Worm (Caenorhabditis elegans) whole organism, mixed stage, embryonic: ENCODE measurements around the gene nas-21.

Source experiments
- elt-1 ChIP-seq: sonication (generic microtip); optimal IDR thresholded peaks from 2 replicates; lab custom pipeline; 2017; ENCODE audit warnings: missing genetic modification characterization, mild to moderate bottlenecking, missing compliant biosample characterization, antibody characterized with exemption, moderate library complexity, borderline replicate concordance; ENCODE audit not compliant: insufficient read depth
- mep-1 ChIP-seq: fragments of 150-350 bp; optimal IDR thresholded peaks from 2 replicates; lab custom pipeline; 2017; ENCODE audit warnings: missing biosample characterization, missing genetic modification reagents, missing genetic modification characterization, inconsistent platforms
- nhr-12 ChIP-seq: fragments of 150-350 bp; optimal IDR thresholded peaks from 2 replicates; lab custom pipeline; 2014; ENCODE audit warnings: missing biosample characterization, missing genetic modification characterization
- nhr-2 ChIP-seq: fragments of 150-350 bp; optimal IDR thresholded peaks from 2 replicates; lab custom pipeline; 2014; ENCODE audit warnings: missing biosample characterization, missing genetic modification characterization
- nhr-237 ChIP-seq: fragments of 150-350 bp; optimal IDR thresholded peaks from 2 replicates; lab custom pipeline; 2014; ENCODE audit warnings: missing biosample characterization, missing genetic modification characterization
- nhr-76 ChIP-seq: sonication (generic microtip); optimal IDR thresholded peaks from 2 replicates; lab custom pipeline; 2017; ENCODE audit warnings: missing biosample characterization, missing genetic modification characterization
- pha-4 ChIP-seq: fragments of 150-350 bp; optimal IDR thresholded peaks from 2 replicates; lab custom pipeline; 2018; ENCODE audit warnings: missing biosample characterization, missing genetic modification reagents, missing genetic modification characterization
- snpc-4 ChIP-seq: fragments of 150-350 bp; optimal IDR thresholded peaks from 2 replicates; lab custom pipeline; 2014; ENCODE audit warnings: missing biosample characterization, missing genetic modification characterization
- unc-62 ChIP-seq: fragments of 150-350 bp; optimal IDR thresholded peaks from 2 replicates; lab custom pipeline; 2014; ENCODE audit warnings: missing biosample characterization, missing genetic modification reagents, missing genetic modification characterization
- ztf-11 ChIP-seq: fragments of 150-350 bp; optimal IDR thresholded peaks from 2 replicates; lab custom pipeline; 2014; ENCODE audit warnings: missing biosample characterization, missing genetic modification characterization

ce11 chrV:11499786-11500185, 27.4 kb downstream of the nas-21 start:
- TF ChIP-seq nhr-12 (tag; lab: Kevin White, UChicago) (no peak), elt-1 (tag; lab: Kevin White, UChicago) (no peak), nhr-76 (tag; lab: Kevin White, UChicago) (no peak), pha-4 (tag; lab: Kevin White, UChicago) (no peak), nhr-2 (tag; lab: Kevin White, UChicago) (no peak), snpc-4 (tag; lab: Kevin White, UChicago) (no peak), unc-62 (no peak), nhr-237 (tag; lab: Kevin White, UChicago) (no peak), mep-1 (tag; lab: Kevin White, UChicago) (no peak), ztf-11 (tag; lab: Kevin White, UChicago) (no peak)
